Fruit fly (Drosophila melanogaster): ENCODE data around the gene Tsp3A.
A peak's percentile ranks its signal among the peaks of the same experiment; 100 is the strongest.

The Tsp3A gene

dm6 chrX:2647472-2647883 is 27.9 kb upstream of the Tsp3A start (continued):
- TF ChIP-seq Fer3 (tag; optimal IDR thresholded peaks at IDR 0.05) (peak; percentile 65), CG31441 (GFP tag; IDR thresholded peaks at IDR 0.05) (peak; percentile 64), CG1832 (GFP tag; optimal IDR thresholded peaks at IDR 0.05) (no peak), mirr (GFP tag; optimal IDR thresholded peaks at IDR 0.05) (peak; percentile 8), CG2116 (GFP tag; optimal IDR thresholded peaks at IDR 0.05) (no peak), CG2199 (GFP tag; IDR thresholded peaks at IDR 0.05) (no peak), CG8359 (GFP tag; optimal IDR thresholded peaks at IDR 0.05; ENCODE audit: borderline replicate concordance) (no peak), eyg (GFP tag; optimal IDR thresholded peaks at IDR 0.05) (peak; percentile 38), Dfd (GFP tag; optimal IDR thresholded peaks at IDR 0.05) (no peak), cas (GFP tag; IDR thresholded peaks at IDR 0.05) (no peak), Doc3 (GFP tag; IDR thresholded peaks at IDR 0.05; ENCODE audit: partially characterized antibody) (no peak), CG4404 (GFP tag; IDR thresholded peaks at IDR 0.05) (no peak; the same call in 1 of the 2 replicates), H2.0 (GFP tag; IDR thresholded peaks at IDR 0.05) (0 out of 2 replicates have a peak, but pooled peaks have one; percentile 22), Sox100B (GFP tag; optimal IDR thresholded peaks at IDR 0.05) (peak; percentile 54), gce (GFP tag; IDR thresholded peaks at IDR 0.05) (no peak), CG3065 (GFP tag; optimal IDR thresholded peaks at IDR 0.05) (peak; percentile 1), ems (GFP tag; optimal IDR thresholded peaks at IDR 0.05) (peak; percentile 54), hbn (GFP tag; IDR thresholded peaks at IDR 0.05; ENCODE audit: partially characterized antibody) (no peak), CG12659 (GFP tag; optimal IDR thresholded peaks at IDR 0.05) (peak; percentile 43), CG14050 (GFP tag; IDR thresholded peaks at IDR 0.05) (peak; percentile 21; the same call in 1 of the 3 replicates), chn (GFP tag; optimal IDR thresholded peaks at IDR 0.05) (peak; percentile 39), HLH3B (GFP tag; IDR thresholded peaks at IDR 0.05) (peak; percentile 49), fd102C (GFP tag; optimal IDR thresholded peaks at IDR 0.05) (no peak), exex (tag; optimal IDR thresholded peaks at IDR 0.05) (no peak), B-H1 (GFP tag; IDR thresholded peaks at IDR 0.05) (peak; percentile 34; the same call in 1 of the 3 replicates), HLH54F (GFP tag; optimal IDR thresholded peaks at IDR 0.05) (peak; percentile 60), CG7556 (GFP tag; optimal IDR thresholded peaks at IDR 0.05) (peak; percentile 49), CG17328 (GFP tag; IDR thresholded peaks at IDR 0.05) (no peak), Atf6 (GFP tag; IDR thresholded peaks at IDR 0.05) (peak; percentile 71), luna (GFP tag; optimal IDR thresholded peaks at IDR 0.05) (no peak), CG10654 (GFP tag; optimal IDR thresholded peaks at IDR 0.05) (peak; percentile 58), Blimp-1 (GFP tag; optimal IDR thresholded peaks at IDR 0.05) (peak; percentile 63), tll (GFP tag; optimal IDR thresholded peaks at IDR 0.05) (no peak), CG6272 (GFP tag; IDR thresholded peaks at IDR 0.05) (no peak), CG5245 (GFP tag; optimal IDR thresholded peaks at IDR 0.05) (no peak), CG7928 (GFP tag; optimal IDR thresholded peaks at IDR 0.05) (no peak), CG16815 (GFP tag; optimal IDR thresholded peaks at IDR 0.05) (peak; percentile 24), HmgZ (tag; optimal IDR thresholded peaks at IDR 0.05) (peak; percentile 39), jing (GFP tag; optimal IDR thresholded peaks at IDR 0.05) (peak; percentile 25), CG18476 (GFP tag; optimal IDR thresholded peaks at IDR 0.05) (peak; percentile 28), ham (GFP tag; IDR thresholded peaks at IDR 0.05) (no peak), CG17359 (tag; optimal IDR thresholded peaks at IDR 0.05) (peak; percentile 71), prd (optimal IDR thresholded peaks at IDR 0.05) (no peak), prd (GFP tag; IDR thresholded peaks at IDR 0.05) (peak; percentile 64), slou (GFP tag; optimal IDR thresholded peaks at IDR 0.05) (peak; percentile 11), salm (tag; optimal IDR thresholded peaks at IDR 0.05) (peak; percentile 9), trem (tag; optimal IDR thresholded peaks at IDR 0.05) (peak; percentile 23), dimm (GFP tag; IDR thresholded peaks at IDR 0.05) (0 out of 2 replicates have a peak, but pooled peaks have one; percentile 17), eve (GFP tag; optimal IDR thresholded peaks at IDR 0.05) (peak in 1 of 2 experiments; percentile 75), Atf3 (GFP tag; optimal IDR thresholded peaks at IDR 0.05) (no peak), gsb-n (tag; optimal IDR thresholded peaks at IDR 0.05) (peak; percentile 38)
